Fruit fly (Drosophila melanogaster) whole organism, adult: ENCODE results near the gene CG12057.

ENCODE experiments used
- CG11617 ChIP-seq: fragments of 200-800 bp; sonication (Bioruptor generic); optimal IDR thresholded peaks from 2 replicates; lab custom pipeline; 2017; ENCODE audit warnings: mild to moderate bottlenecking, missing biosample characterization, missing genetic modification reagents, missing genetic modification characterization
- CG12768 ChIP-seq: fragments of 200-800 bp; sonication (Bioruptor generic); optimal IDR thresholded peaks from 2 replicates; lab custom pipeline; 2017; ENCODE audit warnings: missing biosample characterization, missing genetic modification characterization, mild to moderate bottlenecking, moderate library complexity, missing genetic modification reagents
- CG14711 ChIP-seq: fragments of 200-800 bp; sonication (Bioruptor generic); optimal IDR thresholded peaks from 2 replicates; lab custom pipeline; 2018; ENCODE audit warnings: missing biosample characterization, mild to moderate bottlenecking, missing genetic modification characterization, moderate library complexity
- CG1620 ChIP-seq: fragments of 200-800 bp; sonication (Bioruptor generic); optimal IDR thresholded peaks from 2 replicates; lab custom pipeline; 2016; ENCODE audit warnings: missing biosample characterization, missing genetic modification characterization
- CG33017 ChIP-seq: fragments of 200-800 bp; sonication (Bioruptor generic); optimal IDR thresholded peaks from 2 replicates; lab custom pipeline; 2018; ENCODE audit warnings: missing biosample characterization, mild to moderate bottlenecking, missing genetic modification characterization, moderate library complexity
- CG5204 ChIP-seq: fragments of 200-800 bp; sonication (Bioruptor generic); optimal IDR thresholded peaks from 2 replicates; lab custom pipeline; 2016; ENCODE audit warnings: missing biosample characterization, missing genetic modification characterization
- CG7045 ChIP-seq: fragments of 200-800 bp; sonication (Bioruptor generic); optimal IDR thresholded peaks from 2 replicates; lab custom pipeline; 2017; ENCODE audit warnings: missing biosample characterization, mild to moderate bottlenecking, missing genetic modification characterization
- CG7101 ChIP-seq: fragments of 200-800 bp; sonication (Bioruptor generic); optimal IDR thresholded peaks from 2 replicates; lab custom pipeline; 2018; ENCODE audit warnings: missing biosample characterization, mild to moderate bottlenecking, missing genetic modification characterization, moderate library complexity
- Clk ChIP-seq: fragments of 200-800 bp; sonication (Bioruptor generic); optimal IDR thresholded peaks from 2 replicates; lab custom pipeline; 2017; ENCODE audit warnings: missing biosample characterization, missing genetic modification characterization
- Crg-1 ChIP-seq: fragments of 200-800 bp; sonication (Bioruptor generic); optimal IDR thresholded peaks from 2 replicates; lab custom pipeline; 2016; ENCODE audit warnings: missing biosample characterization, missing genetic modification characterization
- Hr96 ChIP-seq: fragments of 200-800 bp; sonication (Bioruptor generic); optimal IDR thresholded peaks from 2 replicates; lab custom pipeline; 2016; ENCODE audit warnings: missing biosample characterization, missing genetic modification characterization
- Mnt ChIP-seq: fragments of 200-800 bp; sonication (Bioruptor generic); optimal IDR thresholded peaks from 2 replicates; lab custom pipeline; 2016; ENCODE audit warnings: missing biosample characterization, mild to moderate bottlenecking, missing genetic modification characterization
- bab1 ChIP-seq: fragments of 200-800 bp; sonication (Bioruptor generic); optimal IDR thresholded peaks from 3 replicates; lab custom pipeline; 2019; ENCODE audit warnings: missing biosample characterization, mild to moderate bottlenecking, missing genetic modification characterization, moderate library complexity
- cic ChIP-seq: fragments of 200-800 bp; sonication (Bioruptor generic); optimal IDR thresholded peaks from 2 replicates; lab custom pipeline; 2017; ENCODE audit warnings: missing biosample characterization, mild to moderate bottlenecking, missing genetic modification characterization, moderate library complexity
- cnc ChIP-seq, 2 experiments: fragments of >200 bp; optimal IDR thresholded peaks; 2 replicates each; lab custom pipeline; 2017
- kay ChIP-seq: fragments of 200-800 bp; sonication (Bioruptor generic); peaks from one replicate; lab custom pipeline; 2016; ENCODE audit warnings: missing biosample characterization, missing genetic modification characterization, borderline replicate concordance
- ovo ChIP-seq: fragments of 200-800 bp; sonication (Bioruptor generic); optimal IDR thresholded peaks from 2 replicates; lab custom pipeline; 2016; ENCODE audit warnings: missing biosample characterization, missing genetic modification characterization
- pad ChIP-seq: fragments of 200-800 bp; sonication (Bioruptor generic); optimal IDR thresholded peaks from 3 replicates; lab custom pipeline; 2017; ENCODE audit warnings: missing biosample characterization, missing genetic modification characterization, mild to moderate bottlenecking, moderate library complexity, missing genetic modification reagents
- tj ChIP-seq: fragments of 200-800 bp; sonication (Bioruptor generic); optimal IDR thresholded peaks from 3 replicates; lab custom pipeline; 2017; ENCODE audit warnings: missing biosample characterization, mild to moderate bottlenecking, missing genetic modification characterization, moderate library complexity
- toe ChIP-seq: fragments of 200-800 bp; sonication (Bioruptor generic); optimal IDR thresholded peaks from 2 replicates; lab custom pipeline; 2016; ENCODE audit warnings: missing biosample characterization, missing genetic modification characterization

CG12057 gene

DNA sequence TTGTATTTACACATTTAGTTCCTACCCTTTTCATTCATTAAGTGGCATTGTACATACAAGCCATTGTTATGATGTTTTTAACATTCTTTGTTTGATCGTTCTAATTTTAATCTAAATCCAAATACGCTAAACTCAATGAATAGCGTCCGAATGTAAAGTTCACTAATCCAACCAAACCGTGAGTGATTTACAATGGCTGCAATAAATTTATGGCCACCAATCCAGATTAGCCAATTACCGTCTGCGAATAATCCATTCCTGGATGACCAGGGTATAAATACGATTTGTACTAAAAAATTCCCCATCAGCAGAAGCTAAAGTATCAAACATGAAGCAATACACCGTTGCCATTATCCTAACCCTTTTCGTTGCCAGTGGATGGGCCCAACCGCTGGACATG, at the start of gene CG12057:
TSS of gene CG12057 (plus strand) at position 301 of the 400 bp plus-strand sequence.
- TF ChIP-seq Crg-1 (GFP tag; lab: Kevin White, UChicago) (no peak), CG1620 (GFP tag; lab: Kevin White, UChicago) (no peak), CG12768 (GFP tag; lab: Kevin White, UChicago) (no peak), cic (no peak), CG7045 (no peak), cnc (optimal IDR thresholded peaks at IDR 0.05; lab: Kevin White, UChicago) (no peak), CG7101 (no peak), ovo (GFP tag; lab: Kevin White, UChicago) (no peak)

DNA sequence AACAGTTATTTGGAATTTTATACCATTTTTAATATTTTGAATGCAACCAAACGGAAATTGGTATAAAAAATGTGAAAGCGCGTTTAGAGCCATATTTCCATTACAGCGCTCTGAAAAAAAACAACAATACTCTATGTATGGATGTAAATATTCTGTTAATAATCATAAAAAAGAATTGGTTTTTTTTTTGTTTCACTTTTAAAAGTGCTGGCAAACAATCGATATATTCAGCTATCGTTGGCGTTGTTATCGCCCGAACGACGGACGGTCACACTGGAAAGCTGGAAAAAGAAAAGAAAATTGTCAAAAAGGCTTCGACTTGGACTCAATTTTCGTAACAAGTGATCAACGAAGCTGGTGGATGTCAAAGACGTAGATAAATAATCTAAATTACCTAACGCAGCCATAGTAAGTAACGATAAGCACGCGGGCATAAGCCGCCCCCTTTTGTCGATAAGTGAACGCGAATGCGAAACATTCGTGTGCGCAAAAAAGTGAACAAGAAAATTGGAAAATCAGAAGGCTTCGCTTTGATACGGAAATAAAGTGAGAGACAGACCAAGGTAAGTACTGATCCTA, 49.1 kb upstream of the CG12057 start, which contains the start of gene CG7065:
TSS of gene CG7065 (plus strand) at position 270 of the 579 bp plus-strand sequence.
- TF ChIP-seq cnc (optimal IDR thresholded peaks at IDR 0.05; lab: Kevin White, UChicago) = no peak
- peak; percentile 42 for TF ChIP-seq bab1
- TF ChIP-seq CG7101 = peak; percentile 2

- peak; percentile 58 for TF ChIP-seq bab1
- peak; percentile 45 for TF ChIP-seq CG14711 (tag; lab: Kevin White, UChicago)
- TF ChIP-seq Hr96 = no peak
- no peak for TF ChIP-seq CG1620 (GFP tag; lab: Kevin White, UChicago)
Observed at dm6 chrX:9148989-9149522, 42.4 kb upstream of the CG12057 start, which contains the start of the genes fh and Bap111. Gene fh (minus strand): TSS chrX:9149071. Gene Bap111 (plus strand): TSS chrX:9149309.

- TF ChIP-seq kay (GFP tag; lab: Kevin White, UChicago) = peak; percentile 66
- TF ChIP-seq CG7101 = peak; percentile 38
- TF ChIP-seq CG5204 (GFP tag; lab: Kevin White, UChicago) = no peak
- no peak for TF ChIP-seq cnc (optimal IDR thresholded peaks at IDR 0.05; lab: Kevin White, UChicago)
- peak; percentile 50 for TF ChIP-seq CG14711 (tag; lab: Kevin White, UChicago)
- no peak for TF ChIP-seq toe (GFP tag; lab: Kevin White, UChicago)
- peak; percentile 95 for TF ChIP-seq tj
- TF ChIP-seq ovo (GFP tag; lab: Kevin White, UChicago) = peak; percentile 85
- peak; percentile 65 for TF ChIP-seq pad (GFP tag; lab: Kevin White, UChicago)
- no peak for TF ChIP-seq CG12768 (GFP tag; lab: Kevin White, UChicago)
- no peak for TF ChIP-seq Hr96
- TF ChIP-seq CG1620 (GFP tag; lab: Kevin White, UChicago) = peak; percentile 48
- TF ChIP-seq Crg-1 (GFP tag; lab: Kevin White, UChicago) = peak; percentile 52
- peak; percentile 61 for TF ChIP-seq CG11617 (GFP tag; lab: Kevin White, UChicago)
- TF ChIP-seq CG7045 = no peak
- TF ChIP-seq Mnt = peak; percentile 53
- peak; percentile 62 for TF ChIP-seq cic
- TF ChIP-seq Clk (GFP tag; lab: Kevin White, UChicago) = no peak
- peak; percentile 58 for TF ChIP-seq bab1
- no peak for TF ChIP-seq CG33017 (tag; lab: Kevin White, UChicago)
Observed at dm6 chrX:9152127-9152598, 39.3 kb upstream of the CG12057 start.

DNA sequence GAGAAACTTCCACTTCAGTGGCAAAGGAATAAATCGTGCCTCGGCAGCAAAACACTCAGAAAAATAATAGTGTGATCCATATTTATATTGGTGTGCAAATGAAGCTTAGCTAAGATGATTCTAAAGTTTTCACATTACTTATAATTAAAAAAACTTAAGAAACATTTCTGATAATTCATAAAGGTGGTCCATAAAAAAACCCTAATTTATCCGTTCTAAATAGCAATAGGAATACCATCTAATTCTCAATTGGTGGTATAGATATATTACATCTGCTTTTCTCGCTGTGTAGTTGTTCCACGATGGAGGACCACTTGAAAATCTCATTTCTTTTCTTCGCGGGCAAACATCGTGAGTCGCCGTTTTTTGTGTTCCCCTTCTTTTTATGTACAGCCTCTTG, 36.3 kb upstream of the CG12057 start:
- TF ChIP-seq Clk (GFP tag; lab: Kevin White, UChicago) = peak; percentile 39
- TF ChIP-seq CG33017 (tag; lab: Kevin White, UChicago) = peak; percentile 45
- peak; percentile 33 for TF ChIP-seq CG1620 (GFP tag; lab: Kevin White, UChicago)
- peak; percentile 55 for TF ChIP-seq CG12768 (GFP tag; lab: Kevin White, UChicago)
- peak; percentile 55 for TF ChIP-seq CG7101
- TF ChIP-seq kay (GFP tag; lab: Kevin White, UChicago) = peak; percentile 51
- peak; percentile 65 for TF ChIP-seq CG7045
- TF ChIP-seq tj = no peak
- peak; percentile 72 for TF ChIP-seq CG14711 (tag; lab: Kevin White, UChicago)
- TF ChIP-seq toe (GFP tag; lab: Kevin White, UChicago) = peak; percentile 39
- TF ChIP-seq Hr96 = no peak
- TF ChIP-seq cic = no peak

DNA sequence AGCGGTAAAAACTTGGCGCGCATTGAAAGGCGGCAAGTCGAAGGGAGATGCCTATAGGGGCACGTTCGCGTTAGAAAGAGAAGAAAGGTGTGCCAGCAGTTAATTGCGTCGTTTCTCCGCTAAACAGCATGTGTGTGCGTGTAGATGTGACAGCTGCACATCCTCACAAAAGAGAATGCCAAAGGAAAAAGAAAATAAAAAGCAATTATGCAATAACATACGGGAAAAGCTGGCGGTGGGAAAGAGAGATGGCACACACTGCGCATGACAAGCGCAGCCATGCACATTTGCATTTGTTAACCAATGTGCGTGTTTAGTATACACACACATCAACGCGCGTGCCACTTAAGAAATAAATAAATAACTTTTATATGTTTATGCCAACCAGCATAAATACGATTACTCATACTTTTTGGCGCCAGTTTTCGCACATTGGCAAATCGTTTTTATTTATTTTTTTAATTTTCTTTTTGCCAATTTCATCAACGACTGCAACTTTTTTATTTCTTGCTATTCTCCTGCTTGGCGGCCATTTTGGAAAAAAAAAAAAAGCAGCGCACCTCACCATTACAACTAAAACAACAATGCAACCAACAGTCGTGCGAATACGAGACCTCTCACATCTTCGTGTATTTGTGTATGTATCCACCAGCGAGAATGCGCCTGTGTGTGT, 35.6 kb upstream of the CG12057 start:
- TF ChIP-seq Hr96 (no peak), ovo (GFP tag; lab: Kevin White, UChicago) (peak; percentile 76), tj (peak; percentile 89), cic (peak; percentile 58), CG7101 (peak; percentile 7), kay (GFP tag; lab: Kevin White, UChicago) (peak; percentile 91), Mnt (peak; percentile 94), CG7045 (no peak), bab1 (peak; percentile 37), CG33017 (tag; lab: Kevin White, UChicago) (no peak), pad (GFP tag; lab: Kevin White, UChicago) (peak; percentile 93)

dm6 chrX:9156388-9156823, 35.1 kb upstream of the CG12057 start, which contains the start of gene His3.3B:
Gene His3.3B (minus strand): TSS chrX:9156669.
- TF ChIP-seq CG33017 (tag; lab: Kevin White, UChicago) (no peak), CG14711 (tag; lab: Kevin White, UChicago) (peak; percentile 14), CG7045 (no peak), Mnt (peak; percentile 55), bab1 (peak; percentile 76), CG5204 (GFP tag; lab: Kevin White, UChicago) (no peak), CG1620 (GFP tag; lab: Kevin White, UChicago) (peak; percentile 60), tj (no peak), CG11617 (GFP tag; lab: Kevin White, UChicago) (peak; percentile 72), ovo (GFP tag; lab: Kevin White, UChicago) (peak; percentile 37), CG7101 (peak; percentile 33), kay (GFP tag; lab: Kevin White, UChicago) (no peak), pad (GFP tag; lab: Kevin White, UChicago) (no peak), toe (GFP tag; lab: Kevin White, UChicago) (no peak), Crg-1 (GFP tag; lab: Kevin White, UChicago) (peak; percentile 23)
